Worm (Caenorhabditis elegans): ENCODE data around the gene pqn-36.

- TF ChIP-seq ztf-11 (tag; optimal IDR thresholded peaks at IDR 0.05), result no peak
- no peak for TF ChIP-seq dsc-1 (tag; optimal IDR thresholded peaks at IDR 0.05)
- no peak for TF ChIP-seq skn-1 (tag; optimal IDR thresholded peaks at IDR 0.05)
- TF ChIP-seq nhr-12 (tag; optimal IDR thresholded peaks at IDR 0.05), result no peak
- TF ChIP-seq unc-62 (GFP tag; optimal IDR thresholded peaks at IDR 0.05), result no peak
- TF ChIP-seq lin-14 (GFP tag; optimal IDR thresholded peaks at IDR 0.05), result peak; percentile 42
- TF ChIP-seq lin-15B (tag; optimal IDR thresholded peaks at IDR 0.05), result no peak
- no peak for TF ChIP-seq aly-2 (tag; optimal IDR thresholded peaks at IDR 0.05)
- TF ChIP-seq ztf-4 (tag; optimal IDR thresholded peaks at IDR 0.05), result no peak
- no peak for TF ChIP-seq egl-27 (tag; optimal IDR thresholded peaks at IDR 0.05)
- TF ChIP-seq alr-1 (tag; optimal IDR thresholded peaks at IDR 0.05; ENCODE audit: borderline replicate concordance), result no peak
Observed at ce11 chrX:15389853-15390252, 25.4 kb downstream of the pqn-36 start.
